Worm (Caenorhabditis elegans): Measurements from ENCODE around the gene C34F6.7.

Gene C34F6.7

ce11 chrX:11160537-11160936, 54.7 kb downstream of the C34F6.7 start, which contains the start of gene C05C9.1:
C05C9.1 (plus strand) TSS chrX:11160837.
- TF ChIP-seq nhr-237 (tag; optimal IDR thresholded peaks at IDR 0.05) (no peak), egl-27 (tag; optimal IDR thresholded peaks at IDR 0.05) (no peak), unc-39 (tag; optimal IDR thresholded peaks at IDR 0.05) (no peak), ztf-11 (tag; optimal IDR thresholded peaks at IDR 0.05) (no peak), nhr-12 (tag; optimal IDR thresholded peaks at IDR 0.05) (no peak), nhr-25 (tag; optimal IDR thresholded peaks at IDR 0.05) (no peak), skn-1 (tag; optimal IDR thresholded peaks at IDR 0.05) (no peak)

Measured in whole organism, L2 larva.